Worm (Caenorhabditis elegans) whole organism, L1 larva: ENCODE data around the gene fkh-3.
A peak's percentile ranks its signal among the peaks of the same experiment; 100 is the strongest.

Experiments
- C34B4.2 ChIP-seq: sonication (generic microtip); optimal IDR thresholded peaks from 2 replicates; lab custom pipeline; 2017; ENCODE audit warnings: mild to moderate bottlenecking, missing genetic modification characterization, missing compliant biosample characterization
- F16B12.6 ChIP-seq: fragments of 150-350 bp; optimal IDR thresholded peaks from 2 replicates; lab custom pipeline; 2014; ENCODE audit warnings: missing biosample characterization, missing genetic modification characterization
- aha-1 ChIP-seq: fragments of 150-350 bp; optimal IDR thresholded peaks from 2 replicates; lab custom pipeline; 2014; ENCODE audit warnings: missing biosample characterization, missing genetic modification characterization
- alr-1 ChIP-seq: fragments of 200-800 bp; sonication (Bioruptor generic); optimal IDR thresholded peaks from 2 replicates; lab custom pipeline; 2018; ENCODE audit warnings: borderline replicate concordance, mild to moderate bottlenecking, missing genetic modification characterization, missing compliant biosample characterization
- aly-2 ChIP-seq: fragments of 150-350 bp; optimal IDR thresholded peaks from 2 replicates; lab custom pipeline; 2014; ENCODE audit warnings: missing biosample characterization, missing genetic modification characterization
- ama-1 ChIP-seq: fragments of 150-350 bp; optimal IDR thresholded peaks from 2 replicates; lab custom pipeline; 2014
- blmp-1 ChIP-seq: fragments of 150-350 bp; optimal IDR thresholded peaks from 2 replicates; lab custom pipeline; 2014; ENCODE audit warnings: missing biosample characterization, missing genetic modification characterization
- ceh-63 ChIP-seq: fragments of 200-800 bp; sonication (Bioruptor generic); optimal IDR thresholded peaks from 2 replicates; lab custom pipeline; 2018; ENCODE audit warnings: mild to moderate bottlenecking, missing genetic modification characterization, missing compliant biosample characterization
- ceh-8 ChIP-seq: fragments of 200-800 bp; sonication (Bioruptor generic); optimal IDR thresholded peaks from 2 replicates; lab custom pipeline; 2018; ENCODE audit warnings: mild to moderate bottlenecking, missing genetic modification characterization, moderate library complexity, missing compliant biosample characterization
- ceh-82 ChIP-seq, 3 experiments: fragments of 150-350 bp in 1 of 3; sonication (generic microtip) in 2 of 3; optimal IDR thresholded peaks; 2 replicates each; lab custom pipeline; 2014 to 2017; ENCODE audit warnings: missing biosample characterization in 3 of 3, missing genetic modification characterization in 3 of 3
- ceh-88 ChIP-seq: fragments of 200-800 bp; sonication (Bioruptor generic); IDR thresholded peaks from 2 replicates; pipeline ENCODE4 v1.3.6; 2022; ENCODE audit warnings: missing genetic modification characterization, missing compliant biosample characterization
- ceh-90 ChIP-seq: sonication (generic microtip); optimal IDR thresholded peaks from 2 replicates; lab custom pipeline; 2016; ENCODE audit warnings: missing genetic modification characterization, missing compliant biosample characterization
- dsc-1 ChIP-seq: sonication (generic microtip); optimal IDR thresholded peaks from 2 replicates; lab custom pipeline; 2016; ENCODE audit warnings: mild to moderate bottlenecking, missing genetic modification characterization, missing compliant biosample characterization
- ets-5 ChIP-seq: fragments of 200-800 bp; sonication (Bioruptor generic); IDR thresholded peaks from 2 replicates; pipeline ENCODE4 v1.3.6; 2022; ENCODE audit warnings: missing genetic modification characterization, missing compliant biosample characterization
- fkh-4 ChIP-seq: sonication (generic microtip); optimal IDR thresholded peaks from 2 replicates; lab custom pipeline; 2016; ENCODE audit warnings: missing compliant biosample characterization, missing genetic modification characterization, borderline replicate concordance
- fkh-8 ChIP-seq: sonication (generic microtip); optimal IDR thresholded peaks from 2 replicates; lab custom pipeline; 2016; ENCODE audit warnings: mild to moderate bottlenecking, missing genetic modification characterization, missing compliant biosample characterization
- fos-1 ChIP-seq: fragments of 150-350 bp; optimal IDR thresholded peaks from 2 replicates; lab custom pipeline; 2014; ENCODE audit warnings: missing biosample characterization, missing genetic modification characterization
- grh-1 ChIP-seq: fragments of 200-800 bp; sonication (Bioruptor generic); IDR thresholded peaks from 2 replicates; pipeline ENCODE4 v1.3.6; 2022; ENCODE audit warnings: missing genetic modification reagents, missing genetic modification characterization, missing compliant biosample characterization
- hpl-2 ChIP-seq: fragments of 150-350 bp; optimal IDR thresholded peaks from 2 replicates; lab custom pipeline; 2014; ENCODE audit warnings: missing biosample characterization, missing genetic modification reagents, missing genetic modification characterization
- isw-1 ChIP-seq: fragments of 200-800 bp; sonication (Bioruptor generic); IDR thresholded peaks from 2 replicates; pipeline ENCODE4 v1.3.6; 2022; ENCODE audit warnings: missing genetic modification characterization, missing compliant biosample characterization
- jun-1 ChIP-seq: fragments of 150-350 bp; optimal IDR thresholded peaks from 2 replicates; lab custom pipeline; 2014; ENCODE audit warnings: missing biosample characterization, missing genetic modification reagents, missing genetic modification characterization
- lin-13 ChIP-seq: fragments of 150-350 bp; optimal IDR thresholded peaks from 2 replicates; lab custom pipeline; 2014; ENCODE audit warnings: missing biosample characterization, missing genetic modification reagents, missing genetic modification characterization
- lin-14 ChIP-seq: fragments of 200-800 bp; sonication (Bioruptor generic); optimal IDR thresholded peaks from 2 replicates; lab custom pipeline; 2018; ENCODE audit warnings: mild to moderate bottlenecking, missing genetic modification characterization, moderate library complexity, missing compliant biosample characterization
- lin-35 ChIP-seq, 2 experiments: fragments of 150-350 bp; optimal IDR thresholded peaks; 2 replicates each; lab custom pipeline; 2014; ENCODE audit warnings: missing biosample characterization in 2 of 2, missing genetic modification characterization in 2 of 2, missing genetic modification reagents in 2 of 2
- lin-39 ChIP-seq: fragments of 150-350 bp; optimal IDR thresholded peaks from 2 replicates; lab custom pipeline; 2014; ENCODE audit warnings: missing biosample characterization, missing genetic modification reagents, missing genetic modification characterization
- lir-3 ChIP-seq: sonication (generic microtip); optimal IDR thresholded peaks from 2 replicates; lab custom pipeline; 2016; ENCODE audit warnings: mild to moderate bottlenecking, missing genetic modification characterization, moderate library complexity, missing compliant biosample characterization; ENCODE audit not compliant: poor library complexity
- mab-9 ChIP-seq: fragments of 200-800 bp; sonication (Bioruptor generic); IDR thresholded peaks from 2 replicates; pipeline ENCODE4 v1.3.6; 2022; ENCODE audit warnings: missing genetic modification reagents, missing genetic modification characterization, missing compliant biosample characterization
- mdl-1 ChIP-seq, 2 experiments: fragments of 150-350 bp; optimal IDR thresholded peaks; 2 replicates each; lab custom pipeline; 2014 to 2017; ENCODE audit warnings: missing biosample characterization in 2 of 2, missing genetic modification characterization in 2 of 2, inconsistent platforms in 1 of 2
- mef-2 ChIP-seq: fragments of 150-350 bp; optimal IDR thresholded peaks from 2 replicates; lab custom pipeline; 2014; ENCODE audit warnings: missing biosample characterization, missing genetic modification characterization
- mep-1 ChIP-seq: fragments of 150-350 bp; optimal IDR thresholded peaks from 2 replicates; lab custom pipeline; 2014; ENCODE audit warnings: missing biosample characterization, missing genetic modification characterization
- nhr-11 ChIP-seq: fragments of 150-350 bp; optimal IDR thresholded peaks from 2 replicates; lab custom pipeline; 2014; ENCODE audit warnings: missing biosample characterization, missing genetic modification characterization
- nhr-19 ChIP-seq: fragments of 200-800 bp; sonication (Bioruptor generic); conservative IDR thresholded peaks from 2 replicates; pipeline ENCODE4 v1.3.6; 2022; ENCODE audit warnings: missing genetic modification characterization, missing compliant biosample characterization
- nhr-20 ChIP-seq: sonication (generic microtip); optimal IDR thresholded peaks from 2 replicates; lab custom pipeline; 2016; ENCODE audit warnings: mild to moderate bottlenecking, missing genetic modification characterization, missing compliant biosample characterization
- nhr-71 ChIP-seq: sonication (generic microtip); optimal IDR thresholded peaks from 2 replicates; lab custom pipeline; 2016; ENCODE audit warnings: mild to moderate bottlenecking, missing genetic modification characterization, moderate library complexity, missing compliant biosample characterization
- nhr-77 ChIP-seq: fragments of 150-350 bp; optimal IDR thresholded peaks from 2 replicates; lab custom pipeline; 2014; ENCODE audit warnings: missing biosample characterization, missing genetic modification characterization
- nhr-84 ChIP-seq: sonication (generic microtip); optimal IDR thresholded peaks from 2 replicates; lab custom pipeline; 2017; ENCODE audit warnings: missing biosample characterization, missing genetic modification characterization
- nhr-90 ChIP-seq: sonication (generic microtip); optimal IDR thresholded peaks from 2 replicates; lab custom pipeline; 2016; ENCODE audit warnings: mild to moderate bottlenecking, missing genetic modification characterization, missing compliant biosample characterization; ENCODE audit not compliant: poor library complexity
- pax-3 ChIP-seq: fragments of 200-800 bp; sonication (Bioruptor generic); optimal IDR thresholded peaks from 2 replicates; lab custom pipeline; 2018; ENCODE audit warnings: mild to moderate bottlenecking, missing genetic modification characterization, moderate library complexity, missing compliant biosample characterization
- pqm-1 ChIP-seq: sonication (generic microtip); optimal IDR thresholded peaks from 3 replicates; lab custom pipeline; 2017; ENCODE audit warnings: missing biosample characterization, missing genetic modification characterization
- snu-23 ChIP-seq: sonication (generic microtip); optimal IDR thresholded peaks from 2 replicates; lab custom pipeline; 2016; ENCODE audit warnings: missing genetic modification characterization, missing compliant biosample characterization
- sox-4 ChIP-seq: sonication (generic microtip); optimal IDR thresholded peaks from 2 replicates; lab custom pipeline; 2016; ENCODE audit warnings: missing genetic modification characterization, missing compliant biosample characterization
- sptf-1 ChIP-seq: fragments of 150-350 bp; optimal IDR thresholded peaks from 2 replicates; lab custom pipeline; 2014; ENCODE audit warnings: missing biosample characterization, missing genetic modification characterization
- sup-37 ChIP-seq: fragments of 200-800 bp; sonication (Bioruptor generic); optimal IDR thresholded peaks from 2 replicates; lab custom pipeline; 2018; ENCODE audit warnings: mild to moderate bottlenecking, missing genetic modification characterization, missing compliant biosample characterization
- swsn-7 ChIP-seq: sonication (generic microtip); optimal IDR thresholded peaks from 2 replicates; lab custom pipeline; 2016; ENCODE audit warnings: missing genetic modification characterization, missing compliant biosample characterization
- tbx-2 ChIP-seq: sonication (generic microtip); optimal IDR thresholded peaks from 2 replicates; lab custom pipeline; 2016; ENCODE audit warnings: missing genetic modification characterization, missing compliant biosample characterization
- unc-130 ChIP-seq: fragments of 150-350 bp; optimal IDR thresholded peaks from 2 replicates; lab custom pipeline; 2017; ENCODE audit warnings: missing biosample characterization, missing genetic modification characterization, inconsistent platforms
- unc-30 ChIP-seq: sonication (generic microtip); optimal IDR thresholded peaks from 2 replicates; lab custom pipeline; 2017; ENCODE audit warnings: missing biosample characterization, missing genetic modification characterization
- unc-86 ChIP-seq: sonication (generic microtip); optimal IDR thresholded peaks from 2 replicates; lab custom pipeline; 2016; ENCODE audit warnings: missing genetic modification characterization, missing compliant biosample characterization
- xbp-1 ChIP-seq: sonication (generic microtip); optimal IDR thresholded peaks from 2 replicates; lab custom pipeline; 2016; ENCODE audit warnings: missing genetic modification characterization, missing compliant biosample characterization
- zip-4 ChIP-seq: fragments of 200-800 bp; sonication (Bioruptor generic); optimal IDR thresholded peaks from 2 replicates; lab custom pipeline; 2018; ENCODE audit warnings: mild to moderate bottlenecking, missing genetic modification characterization, moderate library complexity, missing compliant biosample characterization
- ztf-4 ChIP-seq: fragments of 150-350 bp; optimal IDR thresholded peaks from 2 replicates; lab custom pipeline; 2014; ENCODE audit warnings: missing biosample characterization, missing genetic modification characterization

The fkh-3 gene

ce11 chrX:13399221-13399620 lies 24.0 kb downstream of the fkh-3 start, which contains the start of gene F02C12.2:
Gene F02C12.2 (minus strand): TSS chrX:13399321.
- TF ChIP-seq fkh-8 (peak; percentile 53), lin-13 (GFP tag; lab: Kevin White, UChicago) (no peak), grh-1 (GFP tag; lab: Robert Waterston, UW) (no peak), ceh-82 (tag; optimal IDR thresholded peaks at IDR 0.05; lab: Kevin White, UChicago) (no peak)
- TF ChIP-seq, all 84 proteins: peak for 1

- TF ChIP-seq unc-30 (tag; lab: Kevin White, UChicago) = no peak
- peak; percentile 9 for TF ChIP-seq ama-1 (lab: Kevin White, UChicago)
- TF ChIP-seq ceh-8 (GFP tag; lab: Kevin White, UChicago) = peak; percentile 22
- TF ChIP-seq nhr-77 (tag; lab: Kevin White, UChicago) = peak; percentile 21
- TF ChIP-seq ceh-88 (GFP tag; lab: Robert Waterston, UW) = peak; percentile 71
- TF ChIP-seq nhr-90 (tag; lab: Kevin White, UChicago) = peak; percentile 95
- peak; percentile 91 for TF ChIP-seq mep-1 (tag; lab: Kevin White, UChicago)
- peak in 1 of 2 experiments; percentile 82 for TF ChIP-seq mdl-1 (tag; optimal IDR thresholded peaks at IDR 0.05; lab: Kevin White, UChicago)
- TF ChIP-seq aly-2 (tag; lab: Kevin White, UChicago) = peak; percentile 68
- no peak for TF ChIP-seq C34B4.2
- TF ChIP-seq sup-37 (GFP tag; lab: Kevin White, UChicago) = peak; percentile 56
- no peak for TF ChIP-seq nhr-84
- TF ChIP-seq unc-130 = peak; percentile 10
- peak; percentile 94 for TF ChIP-seq tbx-2
- peak; percentile 35 for TF ChIP-seq F16B12.6 (tag; lab: Kevin White, UChicago)
- peak; percentile 75 to 86 for TF ChIP-seq lin-35 (GFP tag; optimal IDR thresholded peaks at IDR 0.05; lab: Kevin White, UChicago)
- peak; percentile 98 for TF ChIP-seq nhr-20
- no peak for TF ChIP-seq ets-5 (GFP tag; lab: Robert Waterston, UW)
- TF ChIP-seq nhr-71 = peak; percentile 97
- peak; percentile 83 for TF ChIP-seq fos-1 (tag; lab: Kevin White, UChicago)
- peak; percentile 89 for TF ChIP-seq unc-86 (tag; lab: Kevin White, UChicago)
- TF ChIP-seq ceh-63 (GFP tag; lab: Kevin White, UChicago) = no peak
- TF ChIP-seq sox-4 (tag; lab: Kevin White, UChicago) = peak; percentile 73
- no peak for TF ChIP-seq alr-1 (tag; lab: Kevin White, UChicago)
- peak; percentile 96 for TF ChIP-seq nhr-19
- peak; percentile 73 for TF ChIP-seq mab-9 (GFP tag; lab: Robert Waterston, UW)
- TF ChIP-seq lir-3 = peak; percentile 80
- TF ChIP-seq lin-39 (tag; lab: Kevin White, UChicago) = peak; percentile 85
- peak; percentile 3 for TF ChIP-seq fkh-4 (tag; lab: Kevin White, UChicago)
- peak; percentile 81 for TF ChIP-seq mef-2 (tag; lab: Kevin White, UChicago)
- TF ChIP-seq jun-1 = peak; percentile 91
- TF ChIP-seq pax-3 (tag; lab: Kevin White, UChicago) = peak; percentile 60
- peak; percentile 85 for TF ChIP-seq hpl-2 (GFP tag; lab: Kevin White, UChicago)
- TF ChIP-seq nhr-11 (tag; lab: Kevin White, UChicago) = peak; percentile 73
- no peak for TF ChIP-seq aha-1
- peak; percentile 96 for TF ChIP-seq swsn-7
- peak; percentile 96 for TF ChIP-seq lin-14 (GFP tag; lab: Kevin White, UChicago)
- peak; percentile 89 for TF ChIP-seq isw-1 (GFP tag; lab: Robert Waterston, UW)
- no peak for TF ChIP-seq sptf-1 (tag; lab: Kevin White, UChicago)
- TF ChIP-seq ceh-90 = peak; percentile 26
- TF ChIP-seq xbp-1 = peak; percentile 93
- TF ChIP-seq dsc-1 (tag; lab: Kevin White, UChicago) = peak; percentile 95
- TF ChIP-seq ceh-82 (tag; optimal IDR thresholded peaks at IDR 0.05; lab: Kevin White, UChicago) = peak; percentile 79 to 93 (median 83)
- TF ChIP-seq ztf-4 = peak; percentile 60
- TF ChIP-seq snu-23 (GFP tag; lab: Kevin White, UChicago) = peak; percentile 97
- peak; percentile 79 for TF ChIP-seq fkh-8
- TF ChIP-seq blmp-1 = peak; percentile 72
- peak; percentile 72 for TF ChIP-seq zip-4 (GFP tag; lab: Kevin White, UChicago)
- no peak for TF ChIP-seq pqm-1 (tag; lab: Kevin White, UChicago)
Measured at ce11 chrX:13396550-13397023, 26.7 kb downstream of the fkh-3 start, which contains the start of gene F02C12.3. Gene F02C12.3 (plus strand): TSS chrX:13396973.
